Worm (Caenorhabditis elegans): ENCODE results near the gene Y54F10AR.2.

The Y54F10AR.2 gene

ce11 chrIII:2576360-2577259 lies 5.3 kb upstream of the Y54F10AR.2 start (continued):
- TF ChIP-seq T07F8.4 (tag; optimal IDR thresholded peaks at IDR 0.05): no peak
- TF ChIP-seq aptf-3 (GFP tag; IDR thresholded peaks at IDR 0.05): no peak
- peak in 1 of 3 experiments; percentile 40 for TF ChIP-seq lin-35 (GFP tag; optimal IDR thresholded peaks at IDR 0.05)
- TF ChIP-seq ekl-4 (GFP tag; IDR thresholded peaks at IDR 0.05): no peak
- peak; percentile 70; the same call in 1 of the 2 replicates for TF ChIP-seq nfyb-1 (GFP tag; IDR thresholded peaks at IDR 0.05)
- no peak for TF ChIP-seq ceh-40 (GFP tag; IDR thresholded peaks at IDR 0.05)
- TF ChIP-seq attf-6 (GFP tag; IDR thresholded peaks at IDR 0.05): no peak
- peak; percentile 65 for TF ChIP-seq xnd-1 (tag; optimal IDR thresholded peaks at IDR 0.05)
- TF ChIP-seq C06A6.2 (GFP tag; conservative IDR thresholded peaks at IDR 0.05): no peak
- peak; percentile 79 for TF ChIP-seq madf-6 (GFP tag; IDR thresholded peaks at IDR 0.05)
- no peak for TF ChIP-seq ets-4 (GFP tag; optimal IDR thresholded peaks at IDR 0.05)
- TF ChIP-seq egrh-3 (GFP tag; IDR thresholded peaks at IDR 0.05): no peak
- 0 out of 2 replicates have a peak, but pooled peaks have one; percentile 27 for TF ChIP-seq ceh-91 (GFP tag; IDR thresholded peaks at IDR 0.05)
- peak; percentile 29; the same call in 1 of the 2 replicates for TF ChIP-seq D2030.7 (GFP tag; IDR thresholded peaks at IDR 0.05)
- no peak for TF ChIP-seq him-1 (tag; optimal IDR thresholded peaks at IDR 0.05)
- TF ChIP-seq cebp-2 (GFP tag; IDR thresholded peaks at IDR 0.05): no peak
- no peak for TF ChIP-seq ceh-58 (GFP tag; IDR thresholded peaks at IDR 0.05)
- no peak for TF ChIP-seq B0019.2 (GFP tag; conservative IDR thresholded peaks at IDR 0.05)
- no peak for TF ChIP-seq chd-7 (tag; optimal IDR thresholded peaks at IDR 0.05)
- TF ChIP-seq madf-8 (GFP tag; conservative IDR thresholded peaks at IDR 0.05): peak; percentile 52
- TF ChIP-seq bed-1 (GFP tag; IDR thresholded peaks at IDR 0.05): no peak
- TF ChIP-seq nfya-2 (GFP tag; IDR thresholded peaks at IDR 0.05): no peak
- no peak for TF ChIP-seq ccch-3 (GFP tag; optimal IDR thresholded peaks at IDR 0.05)
- no peak for TF ChIP-seq C17E4.6 (GFP tag; IDR thresholded peaks at IDR 0.05)
- no peak for TF ChIP-seq mxl-1 (tag; optimal IDR thresholded peaks at IDR 0.05)
- TF ChIP-seq attf-3 (GFP tag; conservative IDR thresholded peaks at IDR 0.05): no peak
- TF ChIP-seq snpc-4 (GFP tag; optimal IDR thresholded peaks at IDR 0.05): no peak
- peak in 1 of 4 experiments; percentile 11 for TF ChIP-seq snpc-4 (tag; optimal IDR thresholded peaks at IDR 0.05)
- no peak for TF ChIP-seq sptf-2 (GFP tag; optimal IDR thresholded peaks at IDR 0.05)
- TF ChIP-seq aptf-2 (GFP tag; conservative IDR thresholded peaks at IDR 0.05): no peak
- no peak for TF ChIP-seq let-526 (GFP tag; IDR thresholded peaks at IDR 0.05)
- no peak; the same call in 1 of the 2 replicates for TF ChIP-seq mcd-1 (GFP tag; IDR thresholded peaks at IDR 0.05)
- no peak for TF ChIP-seq ztf-25 (GFP tag; IDR thresholded peaks at IDR 0.05)
- no peak for TF ChIP-seq F22D6.2 (tag; optimal IDR thresholded peaks at IDR 0.05)
- TF ChIP-seq tbp1 (GFP tag; optimal IDR thresholded peaks at IDR 0.05): no peak
- TF ChIP-seq nhr-120 (GFP tag; IDR thresholded peaks at IDR 0.05): no peak
- TF ChIP-seq tlf-1 (GFP tag; optimal IDR thresholded peaks at IDR 0.05): no peak
- TF ChIP-seq hlh-26 (GFP tag; conservative IDR thresholded peaks at IDR 0.05): no peak
- no peak for TF ChIP-seq Y67H2A.10 (GFP tag; conservative IDR thresholded peaks at IDR 0.05)
- no peak for TF ChIP-seq ztf-28 (GFP tag; IDR thresholded peaks at IDR 0.05)
- TF ChIP-seq sea-2 (GFP tag; IDR thresholded peaks at IDR 0.05): no peak
- peak; percentile 43; the same call in 1 of the 2 replicates for TF ChIP-seq hmg-1.2 (GFP tag; IDR thresholded peaks at IDR 0.05)
- TF ChIP-seq Y79H2A.3 (GFP tag; conservative IDR thresholded peaks at IDR 0.05): no peak
- no peak for TF ChIP-seq unc-130 (GFP tag; optimal IDR thresholded peaks at IDR 0.05)
- TF ChIP-seq K11D2.4 (GFP tag; IDR thresholded peaks at IDR 0.05): no peak
- TF ChIP-seq Y95B8A.8 (GFP tag; IDR thresholded peaks at IDR 0.05): no peak
- TF ChIP-seq ama-1 (optimal IDR thresholded peaks at IDR 0.05): no peak
- no peak for TF ChIP-seq ama-1 (GFP tag; optimal IDR thresholded peaks at IDR 0.05)
- TF ChIP-seq F57A8.1 (GFP tag; optimal IDR thresholded peaks at IDR 0.05): no peak
